Worm (Caenorhabditis elegans) whole organism, young adult: ENCODE data around the gene srbc-57.
A peak's percentile ranks its signal among the peaks of the same experiment; 100 is the strongest.

ENCODE experiments used
- C06A6.2 ChIP-seq: fragments of 200-800 bp; sonication (Bioruptor generic); conservative IDR thresholded peaks from 2 replicates; pipeline ENCODE4 v1.3.6; 2022; ENCODE audit warnings: missing genetic modification characterization, missing compliant biosample characterization
- C17E4.6 ChIP-seq: fragments of 200-800 bp; sonication (Bioruptor generic); IDR thresholded peaks from 2 replicates; pipeline ENCODE4 v1.3.6; 2022; ENCODE audit warnings: missing genetic modification reagents, missing genetic modification characterization, missing compliant biosample characterization
- F10E7.11 ChIP-seq: sonication (generic microtip); optimal IDR thresholded peaks from 2 replicates; lab custom pipeline; 2017; ENCODE audit warnings: mild to moderate bottlenecking, missing genetic modification characterization, moderate library complexity, missing compliant biosample characterization
- F23B12.7 ChIP-seq: sonication (generic microtip); optimal IDR thresholded peaks from 2 replicates; lab custom pipeline; 2017; ENCODE audit warnings: missing genetic modification characterization, mild to moderate bottlenecking, missing compliant biosample characterization, antibody characterized with exemption, moderate library complexity; ENCODE audit not compliant: insufficient read depth
- F39B2.1 ChIP-seq: fragments of 200-800 bp; sonication (Bioruptor generic); IDR thresholded peaks from 2 replicates; pipeline ENCODE4 v1.3.6; 2022; ENCODE audit warnings: missing genetic modification reagents, missing genetic modification characterization, missing compliant biosample characterization
- Y53F4B.3 ChIP-seq: fragments of 200-800 bp; sonication (Bioruptor generic); IDR thresholded peaks from 2 replicates; pipeline ENCODE4 v1.3.6; 2022; ENCODE audit warnings: missing genetic modification reagents, missing genetic modification characterization, missing compliant biosample characterization
- Y67H2A.10 ChIP-seq: fragments of 200-800 bp; sonication (Bioruptor generic); conservative IDR thresholded peaks from 2 replicates; pipeline ENCODE4 v1.3.6; 2022; ENCODE audit warnings: missing genetic modification reagents, missing genetic modification characterization, missing compliant biosample characterization
- ama-1 ChIP-seq, 3 experiments: fragments of 150-350 bp in 1 of 3; sonication (generic microtip) in 2 of 3; optimal IDR thresholded peaks; 2 replicates each; lab custom pipeline; 2014 to 2018; ENCODE audit warnings: missing biosample characterization in 2 of 3, missing genetic modification characterization in 2 of 3, missing genetic modification reagents in 2 of 3
- aptf-2 ChIP-seq: fragments of 200-800 bp; sonication (Bioruptor generic); conservative IDR thresholded peaks from 2 replicates; pipeline ENCODE4 v1.3.6; 2022; ENCODE audit warnings: missing genetic modification reagents, missing genetic modification characterization, missing compliant biosample characterization
- athp-1 ChIP-seq: sonication (generic microtip); optimal IDR thresholded peaks from 2 replicates; lab custom pipeline; 2017; ENCODE audit warnings: mild to moderate bottlenecking, missing genetic modification characterization, missing compliant biosample characterization
- bed-1 ChIP-seq: fragments of 200-800 bp; sonication (Bioruptor generic); IDR thresholded peaks from 2 replicates; pipeline ENCODE4 v1.3.6; 2022; ENCODE audit warnings: missing genetic modification reagents, missing genetic modification characterization, missing compliant biosample characterization
- bed-2 ChIP-seq: fragments of 200-800 bp; sonication (Bioruptor generic); IDR thresholded peaks from 2 replicates; pipeline ENCODE4 v1.3.6; 2022; ENCODE audit warnings: missing genetic modification reagents, missing genetic modification characterization, missing compliant biosample characterization
- cebp-1 ChIP-seq, 2 experiments: fragments of 200-800 bp in 1 of 2; sonication (Bioruptor generic) in 1 of 2; sonication (generic microtip) in 1 of 2; IDR thresholded peaks in 1 of 2; optimal IDR thresholded peaks in 1 of 2; 2 replicates each; pipeline versions ENCODE4 v1.3.6 to Lab custom; 2017 to 2022; ENCODE audit warnings: missing compliant biosample characterization in 2 of 2, missing genetic modification characterization in 2 of 2, mild to moderate bottlenecking in 1 of 2, missing genetic modification reagents in 1 of 2, moderate library complexity in 1 of 2
- cebp-2 ChIP-seq: fragments of 200-800 bp; sonication (Bioruptor generic); IDR thresholded peaks from 2 replicates; pipeline ENCODE4 v1.3.6; 2022; ENCODE audit warnings: missing genetic modification characterization, missing compliant biosample characterization
- ceh-100 ChIP-seq: fragments of 200-800 bp; sonication (Bioruptor generic); IDR thresholded peaks from 2 replicates; pipeline ENCODE4 v1.3.6; 2022; ENCODE audit warnings: missing genetic modification reagents, missing genetic modification characterization, missing compliant biosample characterization
- die-1 ChIP-seq: sonication (generic microtip); optimal IDR thresholded peaks from 2 replicates; lab custom pipeline; 2016; ENCODE audit warnings: missing genotype, mild to moderate bottlenecking, missing genetic modification characterization, missing compliant biosample characterization
- dox-1 ChIP-seq: fragments of 200-800 bp; sonication (Bioruptor generic); IDR thresholded peaks from 2 replicates; pipeline ENCODE4 v1.3.6; 2022; ENCODE audit warnings: missing genetic modification reagents, missing genetic modification characterization, missing compliant biosample characterization
- dpff-1 ChIP-seq: sonication (generic microtip); optimal IDR thresholded peaks from 2 replicates; lab custom pipeline; 2017; ENCODE audit warnings: mild to moderate bottlenecking, missing genetic modification characterization, missing compliant biosample characterization
- efl-1 ChIP-seq: fragments of 150-350 bp; optimal IDR thresholded peaks from 2 replicates; lab custom pipeline; 2014; ENCODE audit warnings: missing biosample characterization, missing genetic modification reagents, missing genetic modification characterization
- egl-44 ChIP-seq: fragments of 200-800 bp; sonication (Bioruptor generic); IDR thresholded peaks from 2 replicates; pipeline ENCODE4 v1.3.6; 2022; ENCODE audit warnings: missing genetic modification reagents, missing genetic modification characterization, missing compliant biosample characterization
- egrh-3 ChIP-seq: fragments of 200-800 bp; sonication (Bioruptor generic); IDR thresholded peaks from 2 replicates; pipeline ENCODE4 v1.3.6; 2022; ENCODE audit warnings: missing genetic modification reagents, missing genetic modification characterization, missing compliant biosample characterization
- ets-4 ChIP-seq: fragments of 200-800 bp; sonication (Bioruptor generic); optimal IDR thresholded peaks from 2 replicates; lab custom pipeline; 2018; ENCODE audit warnings: mild to moderate bottlenecking, missing genetic modification characterization, missing compliant biosample characterization
- fkh-3 ChIP-seq: sonication (generic microtip); optimal IDR thresholded peaks from 2 replicates; lab custom pipeline; 2016; ENCODE audit warnings: mild to moderate bottlenecking, missing genetic modification characterization, missing compliant biosample characterization
- gei-17 ChIP-seq: fragments of 200-800 bp; sonication (Bioruptor generic); optimal IDR thresholded peaks from 2 replicates; lab custom pipeline; 2018; ENCODE audit warnings: mild to moderate bottlenecking, missing genetic modification characterization, missing compliant biosample characterization
- him-1 ChIP-seq: sonication (generic microtip); optimal IDR thresholded peaks from 2 replicates; lab custom pipeline; 2016; ENCODE audit warnings: missing genotype, missing genetic modification reagents, missing genetic modification characterization, missing compliant biosample characterization
- hlh-12 ChIP-seq: sonication (generic microtip); optimal IDR thresholded peaks from 2 replicates; lab custom pipeline; 2016; ENCODE audit warnings: missing genetic modification characterization, missing compliant biosample characterization
- hlh-26 ChIP-seq: fragments of 200-800 bp; sonication (Bioruptor generic); conservative IDR thresholded peaks from 2 replicates; pipeline ENCODE4 v1.3.6; 2022; ENCODE audit warnings: missing genetic modification reagents, missing genetic modification characterization, missing compliant biosample characterization
- hsf-1 ChIP-seq: fragments of 200-800 bp; sonication (Bioruptor generic); IDR thresholded peaks from 2 replicates; pipeline ENCODE4 v1.3.6; 2022; ENCODE audit warnings: missing genetic modification reagents, missing genetic modification characterization, missing compliant biosample characterization
- lin-40 ChIP-seq: sonication (generic microtip); optimal IDR thresholded peaks from 2 replicates; lab custom pipeline; 2016; ENCODE audit warnings: missing genetic modification characterization, mild to moderate bottlenecking, missing compliant biosample characterization, missing genotype, missing genetic modification reagents
- lsl-1 ChIP-seq: fragments of 200-800 bp; sonication (Bioruptor generic); optimal IDR thresholded peaks from 2 replicates; lab custom pipeline; 2018; ENCODE audit warnings: mild to moderate bottlenecking, missing genetic modification characterization, moderate library complexity, missing compliant biosample characterization
- madf-3 ChIP-seq: fragments of 200-800 bp; sonication (Bioruptor generic); IDR thresholded peaks from 2 replicates; pipeline ENCODE4 v1.3.6; 2022; ENCODE audit warnings: missing genetic modification reagents, missing genetic modification characterization, missing compliant biosample characterization
- mes-4 ChIP-seq: sonication (generic microtip); optimal IDR thresholded peaks from 2 replicates; lab custom pipeline; 2016; ENCODE audit warnings: missing genotype, missing genetic modification characterization, missing compliant biosample characterization
- mxl-1 ChIP-seq: sonication (generic microtip); optimal IDR thresholded peaks from 2 replicates; lab custom pipeline; 2016; ENCODE audit warnings: missing genetic modification characterization, missing compliant biosample characterization
- nhr-80 ChIP-seq: sonication (generic microtip); optimal IDR thresholded peaks from 2 replicates; lab custom pipeline; 2016; ENCODE audit warnings: missing genetic modification characterization, missing compliant biosample characterization
- rec-8 ChIP-seq, 2 experiments: sonication (generic microtip); optimal IDR thresholded peaks; 2 replicates each; lab custom pipeline; 2016; ENCODE audit warnings: mild to moderate bottlenecking in 2 of 2, missing genetic modification characterization in 2 of 2, missing genetic modification reagents in 2 of 2, missing genotype in 2 of 2, missing biosample characterization in 1 of 2, missing compliant biosample characterization in 1 of 2, moderate library complexity in 1 of 2
- snpc-4 ChIP-seq, 5 experiments: fragments of 150-350 bp in 1 of 5; sonication (generic microtip) in 4 of 5; optimal IDR thresholded peaks; 2 replicates each; lab custom pipeline; 2014 to 2018; ENCODE audit warnings: missing genetic modification characterization in 5 of 5, missing biosample characterization in 3 of 5, antibody characterized with exemption in 2 of 5, mild to moderate bottlenecking in 2 of 5, missing compliant biosample characterization in 2 of 5, missing genotype in 2 of 5, moderate library complexity in 2 of 5, missing genetic modification reagents in 1 of 5
- sptf-2 ChIP-seq: fragments of 200-800 bp; sonication (Bioruptor generic); optimal IDR thresholded peaks from 2 replicates; lab custom pipeline; 2018; ENCODE audit warnings: mild to moderate bottlenecking, missing genetic modification characterization, missing compliant biosample characterization
- tbx-9 ChIP-seq: sonication (generic microtip); optimal IDR thresholded peaks from 2 replicates; lab custom pipeline; 2016; ENCODE audit warnings: borderline replicate concordance, missing genetic modification characterization, inconsistent platforms, missing compliant biosample characterization
- xnd-1 ChIP-seq: sonication (generic microtip); optimal IDR thresholded peaks from 2 replicates; lab custom pipeline; 2016; ENCODE audit warnings: missing genotype, missing genetic modification reagents, missing genetic modification characterization, missing compliant biosample characterization
- zfh-2 ChIP-seq: fragments of 200-800 bp; sonication (Bioruptor generic); conservative IDR thresholded peaks from 2 replicates; pipeline ENCODE4 v1.3.6; 2022; ENCODE audit warnings: missing genetic modification reagents, missing genetic modification characterization, missing compliant biosample characterization
- zim-3 ChIP-seq: sonication (generic microtip); optimal IDR thresholded peaks from 2 replicates; lab custom pipeline; 2017; ENCODE audit warnings: mild to moderate bottlenecking, missing genetic modification characterization, moderate library complexity, missing compliant biosample characterization
- ztf-22 ChIP-seq: fragments of 200-800 bp; sonication (Bioruptor generic); optimal IDR thresholded peaks from 2 replicates; lab custom pipeline; 2018; ENCODE audit warnings: mild to moderate bottlenecking, missing genetic modification characterization, moderate library complexity, missing compliant biosample characterization

srbc-57 gene

ce11 chrV:501230-501629, 32.9 kb upstream of the srbc-57 start, which contains the start of gene str-256:
Gene str-256 (minus strand): TSS chrV:501330.
- TF ChIP-seq C06A6.2 (GFP tag; lab: Robert Waterston, UW) (no peak), athp-1 (tag; lab: Kevin White, UChicago) (no peak), fkh-3 (tag; lab: Kevin White, UChicago) (no peak), bed-2 (no peak), aptf-2 (GFP tag; lab: Robert Waterston, UW) (no peak), gei-17 (GFP tag; lab: Kevin White, UChicago) (no peak), F39B2.1 (no peak), Y53F4B.3 (GFP tag; lab: Robert Waterston, UW) (no peak), ets-4 (GFP tag; lab: Kevin White, UChicago) (no peak), egl-44 (GFP tag; lab: Robert Waterston, UW) (no peak), hsf-1 (GFP tag; lab: Robert Waterston, UW) (no peak), ceh-100 (GFP tag; lab: Robert Waterston, UW) (no peak), F10E7.11 (tag; lab: Kevin White, UChicago) (no peak), zim-3 (tag; lab: Kevin White, UChicago) (no peak), cebp-2 (GFP tag; lab: Robert Waterston, UW) (no peak), madf-3 (no peak)

- TF ChIP-seq zfh-2 (peak; percentile 73), die-1 (tag; lab: Kevin White, UChicago) (no peak), Y67H2A.10 (GFP tag; lab: Robert Waterston, UW) (no peak), hlh-12 (tag; lab: Kevin White, UChicago) (no peak), lsl-1 (GFP tag; lab: Kevin White, UChicago) (no peak), snpc-4 (GFP tag; optimal IDR thresholded peaks at IDR 0.05; lab: Kevin White, UChicago) (no peak), snpc-4 (tag; optimal IDR thresholded peaks at IDR 0.05; lab: Kevin White, UChicago) (peak in 1 of 4 experiments; percentile 1)
- TF ChIP-seq, all 124 proteins: peak for 2
These were observed 32.2 kb upstream of the srbc-57 start for ce11 chrV:500535-500934.

- TF ChIP-seq him-1 (tag; lab: Kevin White, UChicago): no peak
- no peak for TF ChIP-seq dpff-1
- no peak for TF ChIP-seq fkh-3 (tag; lab: Kevin White, UChicago)
- TF ChIP-seq rec-8 (tag; optimal IDR thresholded peaks at IDR 0.05; lab: Kevin White, UChicago): no peak
- TF ChIP-seq mxl-1 (tag; lab: Kevin White, UChicago): no peak
- no peak for TF ChIP-seq sptf-2 (GFP tag; lab: Kevin White, UChicago)
These were observed 29.0 kb upstream of the srbc-57 start, which contains the start of gene T01G6.1 for ce11 chrV:497399-497798. Gene T01G6.1 (plus strand): TSS chrV:497699.

- TF ChIP-seq egrh-3 (GFP tag; lab: Robert Waterston, UW) (no peak), efl-1 (no peak), F23B12.7 (no peak), nhr-80 (tag; lab: Kevin White, UChicago) (peak; percentile 77), tbx-9 (no peak), cebp-2 (GFP tag; lab: Robert Waterston, UW) (no peak), ama-1 (optimal IDR thresholded peaks at IDR 0.05; lab: Kevin White, UChicago) (no peak), ama-1 (GFP tag; optimal IDR thresholded peaks at IDR 0.05; lab: Kevin White, UChicago) (no peak), hlh-26 (GFP tag; lab: Robert Waterston, UW) (no peak), cebp-1 (GFP tag; IDR thresholded peaks at IDR 0.05; lab: Robert Waterston, UW) (peak; percentile 73), cebp-1 (tag; optimal IDR thresholded peaks at IDR 0.05; lab: Kevin White, UChicago) (peak; percentile 89), mes-4 (tag; lab: Kevin White, UChicago) (no peak), zim-3 (tag; lab: Kevin White, UChicago) (no peak), sptf-2 (GFP tag; lab: Kevin White, UChicago) (no peak), bed-1 (GFP tag; lab: Robert Waterston, UW) (no peak), C17E4.6 (no peak), hlh-12 (tag; lab: Kevin White, UChicago) (no peak), dox-1 (GFP tag; lab: Robert Waterston, UW) (peak; percentile 41), ztf-22 (GFP tag; lab: Kevin White, UChicago) (no peak), mxl-1 (tag; lab: Kevin White, UChicago) (no peak), lin-40 (tag; lab: Kevin White, UChicago) (peak; percentile 20), ceh-100 (GFP tag; lab: Robert Waterston, UW) (no peak), xnd-1 (tag; lab: Kevin White, UChicago) (no peak)
These were observed 25.9 kb upstream of the srbc-57 start, which contains the start of gene nhr-131 for ce11 chrV:494284-494683. Gene nhr-131 (plus strand): TSS chrV:494370.
